Worm (Caenorhabditis elegans) whole organism, midembryonic: ENCODE results near the gene Y38F1A.8.

Source experiments
- cog-1 ChIP-seq: sonication (generic microtip); optimal IDR thresholded peaks from 2 replicates; lab custom pipeline; 2016; ENCODE audit warnings: missing genetic modification characterization, missing compliant biosample characterization
- med-1 ChIP-seq: sonication (generic microtip); optimal IDR thresholded peaks from 2 replicates; lab custom pipeline; 2017; ENCODE audit warnings: missing genetic modification characterization, mild to moderate bottlenecking, missing compliant biosample characterization, antibody characterized with exemption, missing genetic modification reagents; ENCODE audit not compliant: insufficient read depth

DNA sequence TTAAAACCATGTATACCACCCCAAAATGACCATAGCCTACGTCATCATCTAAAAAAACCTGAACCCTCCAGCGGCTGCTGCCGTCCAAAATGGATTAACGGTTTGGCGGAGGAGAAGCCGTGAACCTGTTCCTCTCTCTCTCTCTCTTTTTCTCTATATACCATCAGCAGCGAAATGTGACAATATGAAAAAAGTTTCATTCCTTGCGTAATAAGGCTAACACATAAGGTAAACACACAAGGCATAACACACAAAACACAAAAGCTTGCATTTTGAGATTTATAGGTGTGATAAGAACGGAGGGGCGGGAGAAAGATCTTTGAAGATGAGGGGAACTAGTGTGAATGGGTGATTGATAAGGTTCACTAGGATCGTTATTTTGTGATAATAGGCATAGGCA lies 39.4 kb downstream of the Y38F1A.8 start:
- TF ChIP-seq med-1 (GFP tag; lab: Kevin White, UChicago) (no peak), cog-1 (no peak)
